Worm (Caenorhabditis elegans): ENCODE data around the gene ncx-5.

ce11 chrV:10528500-10528899 is 38.6 kb upstream of the ncx-5 start, which contains the start of gene F25D1.3:
- no peak for TF ChIP-seq elt-3 (tag; optimal IDR thresholded peaks at IDR 0.05)
- TF ChIP-seq lsy-12 (tag; optimal IDR thresholded peaks at IDR 0.05), result no peak
- TF ChIP-seq ceh-9 (tag; optimal IDR thresholded peaks at IDR 0.05), result no peak
- TF ChIP-seq jun-1 (tag; optimal IDR thresholded peaks at IDR 0.05), result no peak
- TF ChIP-seq nhr-76 (tag; optimal IDR thresholded peaks at IDR 0.05), result no peak
- TF ChIP-seq daf-12 (tag; optimal IDR thresholded peaks at IDR 0.05), result no peak
- no peak for TF ChIP-seq ceh-16 (tag; optimal IDR thresholded peaks at IDR 0.05)
- no peak for TF ChIP-seq snpc-4 (tag; optimal IDR thresholded peaks at IDR 0.05)
- no peak for TF ChIP-seq nhr-11 (tag; optimal IDR thresholded peaks at IDR 0.05)
- TF ChIP-seq mdl-1 (tag; optimal IDR thresholded peaks at IDR 0.05), result no peak
- no peak for TF ChIP-seq ztf-11 (tag; optimal IDR thresholded peaks at IDR 0.05)
- no peak for TF ChIP-seq zag-1 (tag; optimal IDR thresholded peaks at IDR 0.05)
- no peak for TF ChIP-seq sea-2 (GFP tag; optimal IDR thresholded peaks at IDR 0.05)
- no peak for TF ChIP-seq ceh-82 (tag; optimal IDR thresholded peaks at IDR 0.05)

All from whole organism, L3 larva.